Fruit fly (Drosophila melanogaster): ENCODE measurements around the gene btd.

Gene btd

dm6 chrX:9650757-9651594, 43.0 kb upstream of the btd start (continued):
- TF ChIP-seq Neu2 (GFP tag; optimal IDR thresholded peaks at IDR 0.05; ENCODE audit: borderline replicate concordance) (peak; percentile 50), CG10321 (GFP tag; IDR thresholded peaks at IDR 0.05) (peak; percentile 72), nerfin-1 (tag; optimal IDR thresholded peaks at IDR 0.05) (peak; percentile 88), CG12391 (tag; optimal IDR thresholded peaks at IDR 0.05) (peak; percentile 94), dm (GFP tag; optimal IDR thresholded peaks at IDR 0.05) (peak; percentile 90), CG11093 (GFP tag; IDR thresholded peaks at IDR 0.05) (peak; percentile 89), Hand (GFP tag; optimal IDR thresholded peaks at IDR 0.05) (peak; percentile 45), Hr78 (GFP tag; optimal IDR thresholded peaks at IDR 0.05) (peak in 1 of 2 experiments; percentile 90), fd3F (GFP tag; optimal IDR thresholded peaks at IDR 0.05) (peak; percentile 70), stwl (tag; optimal IDR thresholded peaks at IDR 0.05) (peak; percentile 26), CG2678 (tag; optimal IDR thresholded peaks at IDR 0.05) (peak; percentile 92), CG9797 (GFP tag; optimal IDR thresholded peaks at IDR 0.05) (peak; percentile 28), Aef1 (GFP tag; IDR thresholded peaks at IDR 0.05) (peak; percentile 92), CG2129 (GFP tag; IDR thresholded peaks at IDR 0.05; ENCODE audit: partially characterized antibody) (no peak), Adf1 (GFP tag; IDR thresholded peaks at IDR 0.05) (peak; percentile 91), CG1602 (GFP tag; optimal IDR thresholded peaks at IDR 0.05) (peak; percentile 94), lbe (GFP tag; optimal IDR thresholded peaks at IDR 0.05) (peak; percentile 93), fd102C (GFP tag; optimal IDR thresholded peaks at IDR 0.05) (peak; percentile 60), CG17612 (GFP tag; IDR thresholded peaks at IDR 0.05) (peak; percentile 84), Stat92E (GFP tag; optimal IDR thresholded peaks at IDR 0.05) (peak in 1 of 3 experiments; percentile 75), CG9817 (tag; optimal IDR thresholded peaks at IDR 0.05) (peak; percentile 79), Atf6 (GFP tag; IDR thresholded peaks at IDR 0.05) (peak; percentile 90), dmrt99B (tag; optimal IDR thresholded peaks at IDR 0.05) (peak; percentile 95), CG7963 (GFP tag; IDR thresholded peaks at IDR 0.05; ENCODE audit: partially characterized antibody) (no peak), CG12769 (tag; optimal IDR thresholded peaks at IDR 0.05) (peak; percentile 93), HLH54F (GFP tag; optimal IDR thresholded peaks at IDR 0.05) (peak; percentile 85), CG7556 (GFP tag; optimal IDR thresholded peaks at IDR 0.05) (peak; percentile 95), HmgZ (tag; optimal IDR thresholded peaks at IDR 0.05) (peak; percentile 90), Side (GFP tag; optimal IDR thresholded peaks at IDR 0.05) (peak; percentile 95), D (optimal IDR thresholded peaks at IDR 0.05) (no peak), D (GFP tag; optimal IDR thresholded peaks at IDR 0.05) (peak; percentile 94), tup (GFP tag; optimal IDR thresholded peaks at IDR 0.05) (peak; percentile 85), CG31388 (GFP tag; optimal IDR thresholded peaks at IDR 0.05) (peak; percentile 73), Hmx (GFP tag; optimal IDR thresholded peaks at IDR 0.05) (peak; percentile 49), CG17328 (GFP tag; IDR thresholded peaks at IDR 0.05) (peak; percentile 97), peb (GFP tag; IDR thresholded peaks at IDR 0.05) (peak; percentile 95), emc (GFP tag; optimal IDR thresholded peaks at IDR 0.05) (peak; percentile 73), Six4 (GFP tag; optimal IDR thresholded peaks at IDR 0.05) (peak; percentile 91), CG1832 (GFP tag; optimal IDR thresholded peaks at IDR 0.05) (peak; percentile 47), Meics (GFP tag; optimal IDR thresholded peaks at IDR 0.05) (peak; percentile 87), ham (GFP tag; IDR thresholded peaks at IDR 0.05) (peak; percentile 68), zf30C (GFP tag; optimal IDR thresholded peaks at IDR 0.05) (no peak), ewg (GFP tag; optimal IDR thresholded peaks at IDR 0.05) (peak; percentile 93), ranshi (GFP tag; IDR thresholded peaks at IDR 0.05) (peak; percentile 94), eyg (GFP tag; optimal IDR thresholded peaks at IDR 0.05) (peak; percentile 84), h (optimal IDR thresholded peaks at IDR 0.05) (no peak), CG32767 (GFP tag; IDR thresholded peaks at IDR 0.05) (peak; percentile 94), Mes4 (GFP tag; optimal IDR thresholded peaks at IDR 0.05) (peak; percentile 96), Myb (GFP tag; optimal IDR thresholded peaks at IDR 0.05) (peak; percentile 85)
